Fruit fly (Drosophila melanogaster) whole organism, embryonic: ENCODE results near the gene CG15877.

ENCODE experiments used
- CG10267 ChIP-seq: fragments of 200-800 bp; sonication (Bioruptor generic); optimal IDR thresholded peaks from 2 replicates; lab custom pipeline; 2018; ENCODE audit warnings: missing biosample characterization, mild to moderate bottlenecking, missing genetic modification characterization, moderate library complexity
- CG10366 ChIP-seq: fragments of 200-800 bp; sonication (Bioruptor generic); IDR thresholded peaks from 2 replicates; pipeline ENCODE4 v1.3.6; 2022; ENCODE audit warnings: missing biosample characterization, missing genetic modification characterization
- CG12071 ChIP-seq: fragments of 200-800 bp; sonication (Bioruptor generic); optimal IDR thresholded peaks from 3 replicates; lab custom pipeline; 2018; ENCODE audit warnings: missing biosample characterization, mild to moderate bottlenecking, missing genetic modification characterization
- CG12219 ChIP-seq: fragments of 200-800 bp; sonication (Bioruptor generic); optimal IDR thresholded peaks from 3 replicates; lab custom pipeline; 2018; ENCODE audit warnings: missing biosample characterization, mild to moderate bottlenecking, missing genetic modification characterization
- CG14014 ChIP-seq: fragments of 200-800 bp; sonication (Bioruptor generic); IDR thresholded peaks from 2 replicates; pipeline ENCODE4 v1.3.6; 2022; ENCODE audit warnings: missing biosample characterization, missing genetic modification characterization
- CG14860 ChIP-seq: fragments of 200-800 bp; sonication (Bioruptor generic); IDR thresholded peaks from 3 replicates; pipeline ENCODE4 v1.3.6; 2022; ENCODE audit warnings: missing biosample characterization, missing genetic modification characterization; ENCODE audit not compliant: partially characterized antibody
- CG1647 ChIP-seq: fragments of 200-800 bp; sonication (Bioruptor generic); optimal IDR thresholded peaks from 3 replicates; lab custom pipeline; 2016; ENCODE audit warnings: missing biosample characterization, missing genetic modification characterization
- CG2120 ChIP-seq: fragments of 200-800 bp; sonication (Bioruptor generic); optimal IDR thresholded peaks from 3 replicates; lab custom pipeline; 2016; ENCODE audit warnings: missing biosample characterization, missing genetic modification characterization
- CG2889 ChIP-seq: fragments of 200-800 bp; sonication (Bioruptor generic); IDR thresholded peaks from 3 replicates; pipeline ENCODE4 v1.3.6; 2022; ENCODE audit warnings: missing biosample characterization, missing genetic modification characterization
- CG3065 ChIP-seq: fragments of 200-800 bp; sonication (Bioruptor generic); optimal IDR thresholded peaks from 2 replicates; lab custom pipeline; 2016; ENCODE audit warnings: missing biosample characterization, missing genetic modification characterization
- CG31224 ChIP-seq: fragments of 200-800 bp; sonication (Bioruptor generic); IDR thresholded peaks from 2 replicates; pipeline ENCODE4 v1.3.6; 2022; ENCODE audit warnings: missing biosample characterization, missing genetic modification characterization
- CG31441 ChIP-seq: fragments of 200-800 bp; sonication (Bioruptor generic); IDR thresholded peaks from 2 replicates; pipeline ENCODE4 v1.3.6; 2022; ENCODE audit warnings: missing biosample characterization, missing genetic modification characterization
- CG3281 ChIP-seq: fragments of 200-800 bp; sonication (Bioruptor generic); optimal IDR thresholded peaks from 3 replicates; lab custom pipeline; 2017; ENCODE audit warnings: missing biosample characterization, mild to moderate bottlenecking, missing genetic modification characterization
- CG43689 ChIP-seq: fragments of 200-800 bp; sonication (Bioruptor generic); IDR thresholded peaks from 2 replicates; pipeline ENCODE4 v1.3.6; 2022; ENCODE audit warnings: missing biosample characterization, missing genetic modification characterization
- CG4404 ChIP-seq: fragments of 200-800 bp; sonication (Bioruptor generic); IDR thresholded peaks from 2 replicates; pipeline ENCODE4 v1.3.6; 2022; ENCODE audit warnings: missing biosample characterization, missing genetic modification characterization
- CG4730 ChIP-seq: fragments of 200-800 bp; sonication (Bioruptor generic); IDR thresholded peaks from 2 replicates; pipeline ENCODE4 v1.3.6; 2022; ENCODE audit warnings: missing biosample characterization, missing genetic modification characterization
- CG7556 ChIP-seq: fragments of 200-800 bp; sonication (Bioruptor generic); optimal IDR thresholded peaks from 2 replicates; lab custom pipeline; 2017; ENCODE audit warnings: missing biosample characterization, mild to moderate bottlenecking, missing genetic modification characterization
- CG7839 ChIP-seq: fragments of 200-800 bp; sonication (Bioruptor generic); optimal IDR thresholded peaks from 3 replicates; lab custom pipeline; 2018; ENCODE audit warnings: missing biosample characterization, mild to moderate bottlenecking, missing genetic modification characterization, moderate library complexity
- CG9437 ChIP-seq: fragments of 200-800 bp; sonication (Bioruptor generic); optimal IDR thresholded peaks from 2 replicates; lab custom pipeline; 2018; ENCODE audit warnings: missing biosample characterization, mild to moderate bottlenecking, missing genetic modification characterization
- CG9727 ChIP-seq: fragments of 200-800 bp; sonication (Bioruptor generic); optimal IDR thresholded peaks from 3 replicates; lab custom pipeline; 2017; ENCODE audit warnings: missing biosample characterization, mild to moderate bottlenecking, missing genetic modification characterization
- CHES-1-like ChIP-seq: fragments of 200-800 bp; sonication (Bioruptor generic); optimal IDR thresholded peaks from 2 replicates; lab custom pipeline; 2016; ENCODE audit warnings: missing biosample characterization, missing genetic modification characterization
- Chrac-16 ChIP-seq: fragments of 200-800 bp; sonication (Bioruptor generic); optimal IDR thresholded peaks from 3 replicates; lab custom pipeline; 2016; ENCODE audit warnings: missing biosample characterization, missing genetic modification characterization
- D ChIP-seq, 2 experiments: fragments of 200-800 bp in 1 of 2; fragments of >200 bp in 1 of 2; sonication (Bioruptor generic) in 1 of 2; optimal IDR thresholded peaks; 2 replicates in 1 of 2; 3 replicates in 1 of 2; lab custom pipeline; 2017; ENCODE audit warnings: mild to moderate bottlenecking in 1 of 2, missing biosample characterization in 1 of 2, missing genetic modification characterization in 1 of 2, missing genetic modification reagents in 1 of 2
- Dll ChIP-seq: fragments of 200-800 bp; sonication (Bioruptor generic); IDR thresholded peaks from 4 replicates; pipeline ENCODE4 v1.3.6; 2022; ENCODE audit warnings: missing biosample characterization, missing genetic modification characterization; ENCODE audit not compliant: partially characterized antibody
- Dref ChIP-seq: fragments of 200-800 bp; sonication (Bioruptor generic); IDR thresholded peaks from 2 replicates; pipeline ENCODE4 v1.3.6; 2022; ENCODE audit warnings: missing biosample characterization, missing genetic modification characterization
- Fer1 ChIP-seq: fragments of 200-800 bp; sonication (Bioruptor generic); optimal IDR thresholded peaks from 2 replicates; lab custom pipeline; 2017; ENCODE audit warnings: missing biosample characterization, mild to moderate bottlenecking, missing genetic modification characterization
- Hr39 ChIP-seq: fragments of >200 bp; optimal IDR thresholded peaks from 2 replicates; lab custom pipeline; 2017
- Hr51 ChIP-seq, 2 experiments: fragments of 200-800 bp; sonication (Bioruptor generic); optimal IDR thresholded peaks; 2 replicates in 1 of 2; 3 replicates in 1 of 2; lab custom pipeline; 2016 to 2018; ENCODE audit warnings: missing biosample characterization in 2 of 2, missing genetic modification characterization in 2 of 2, mild to moderate bottlenecking in 1 of 2, moderate library complexity in 1 of 2
- Kr ChIP-seq: fragments of 200-800 bp; sonication (Bioruptor generic); optimal IDR thresholded peaks from 2 replicates; lab custom pipeline; 2017; ENCODE audit warnings: missing biosample characterization, mild to moderate bottlenecking, missing genetic modification characterization
- Oaz ChIP-seq: fragments of 200-800 bp; sonication (Bioruptor generic); IDR thresholded peaks from 2 replicates; pipeline ENCODE4 v1.3.6; 2022; ENCODE audit warnings: missing biosample characterization, missing genetic modification characterization
- PHDP ChIP-seq: fragments of 200-800 bp; sonication (Bioruptor generic); optimal IDR thresholded peaks from 3 replicates; lab custom pipeline; 2018; ENCODE audit warnings: missing biosample characterization, mild to moderate bottlenecking, missing genetic modification characterization, moderate library complexity
- ap ChIP-seq: fragments of 200-800 bp; sonication (Bioruptor generic); IDR thresholded peaks from 2 replicates; pipeline ENCODE4 v1.3.6; 2022; ENCODE audit warnings: missing biosample characterization, missing genetic modification characterization
- ato ChIP-seq: fragments of 200-800 bp; sonication (Bioruptor generic); IDR thresholded peaks from 2 replicates; pipeline ENCODE4 v1.3.6; 2022; ENCODE audit warnings: missing biosample characterization, missing genetic modification characterization; ENCODE audit not compliant: partially characterized antibody
- caup ChIP-seq: fragments of 200-800 bp; sonication (Bioruptor generic); optimal IDR thresholded peaks from 3 replicates; lab custom pipeline; 2017; ENCODE audit warnings: missing biosample characterization, mild to moderate bottlenecking, missing genetic modification characterization, moderate library complexity; ENCODE audit not compliant: severe bottlenecking
- crc ChIP-seq: fragments of 200-800 bp; sonication (Bioruptor generic); optimal IDR thresholded peaks from 2 replicates; lab custom pipeline; 2016; ENCODE audit warnings: missing biosample characterization, missing genetic modification characterization
- cwo ChIP-seq: fragments of 200-800 bp; sonication (Bioruptor generic); optimal IDR thresholded peaks from 3 replicates; lab custom pipeline; 2017; ENCODE audit warnings: missing biosample characterization, missing genetic modification characterization, mild to moderate bottlenecking, moderate library complexity, missing genetic modification reagents
- dm ChIP-seq: fragments of 200-800 bp; sonication (Bioruptor generic); optimal IDR thresholded peaks from 3 replicates; lab custom pipeline; 2016; ENCODE audit warnings: missing biosample characterization, missing genetic modification characterization
- esg ChIP-seq: fragments of 200-800 bp; sonication (Bioruptor generic); conservative IDR thresholded peaks from 2 replicates; pipeline ENCODE4 v1.3.6; 2022; ENCODE audit warnings: missing biosample characterization, missing genetic modification characterization
- fd96Cb ChIP-seq: fragments of 200-800 bp; sonication (Bioruptor generic); optimal IDR thresholded peaks from 2 replicates; lab custom pipeline; 2018; ENCODE audit warnings: missing biosample characterization, mild to moderate bottlenecking, missing genetic modification characterization, moderate library complexity
- insv ChIP-seq, 2 experiments: fragments of 200-800 bp; sonication (Bioruptor generic); optimal IDR thresholded peaks; 3 replicates each; lab custom pipeline; 2016 to 2018; ENCODE audit warnings: missing biosample characterization in 2 of 2, missing genetic modification characterization in 2 of 2
- org-1 ChIP-seq: fragments of 200-800 bp; sonication (Bioruptor generic); optimal IDR thresholded peaks from 2 replicates; lab custom pipeline; 2017; ENCODE audit warnings: missing biosample characterization, missing genetic modification characterization
- prd ChIP-seq, 3 experiments: fragments of >200 bp in 2 of 3; fragments of 200-800 bp in 1 of 3; sonication (Bioruptor generic) in 1 of 3; optimal IDR thresholded peaks in 2 of 3; IDR thresholded peaks in 1 of 3; 2 replicates in 2 of 3; 3 replicates in 1 of 3; pipeline versions ENCODE4 v1.3.6 to Lab custom; 2017 to 2022; ENCODE audit warnings: missing biosample characterization in 1 of 3, missing genetic modification characterization in 1 of 3
- scrt ChIP-seq: fragments of 200-800 bp; sonication (Bioruptor generic); optimal IDR thresholded peaks from 2 replicates; lab custom pipeline; 2018; ENCODE audit warnings: missing biosample characterization, mild to moderate bottlenecking, missing genetic modification characterization, moderate library complexity
- sens ChIP-seq: fragments of 200-800 bp; sonication (Bioruptor generic); peaks from one replicate; lab custom pipeline; 2016; ENCODE audit warnings: missing biosample characterization, missing genetic modification characterization
- sqz ChIP-seq: fragments of 200-800 bp; sonication (Bioruptor generic); optimal IDR thresholded peaks from 3 replicates; lab custom pipeline; 2018; ENCODE audit warnings: missing biosample characterization, mild to moderate bottlenecking, missing genetic modification characterization
- stwl ChIP-seq: fragments of 200-800 bp; sonication (Bioruptor generic); optimal IDR thresholded peaks from 3 replicates; lab custom pipeline; 2018; ENCODE audit warnings: missing biosample characterization, mild to moderate bottlenecking, missing genetic modification characterization, moderate library complexity
- tgo ChIP-seq: fragments of 200-800 bp; sonication (Bioruptor generic); IDR thresholded peaks from 3 replicates; pipeline ENCODE4 v1.3.6; 2022; ENCODE audit warnings: missing biosample characterization, missing genetic modification characterization
- tup ChIP-seq: fragments of 200-800 bp; sonication (Bioruptor generic); optimal IDR thresholded peaks from 2 replicates; lab custom pipeline; 2016; ENCODE audit warnings: missing biosample characterization, mild to moderate bottlenecking, missing genetic modification characterization, moderate library complexity
- wdn ChIP-seq: fragments of 200-800 bp; sonication (Bioruptor generic); IDR thresholded peaks from 2 replicates; pipeline ENCODE4 v1.3.6; 2022; ENCODE audit warnings: missing biosample characterization, missing genetic modification characterization
- z ChIP-seq: fragments of 200-800 bp; sonication (Bioruptor generic); IDR thresholded peaks from 3 replicates; pipeline ENCODE4 v1.3.6; 2022; ENCODE audit warnings: missing biosample characterization, missing genetic modification characterization

Gene CG15877

DNA sequence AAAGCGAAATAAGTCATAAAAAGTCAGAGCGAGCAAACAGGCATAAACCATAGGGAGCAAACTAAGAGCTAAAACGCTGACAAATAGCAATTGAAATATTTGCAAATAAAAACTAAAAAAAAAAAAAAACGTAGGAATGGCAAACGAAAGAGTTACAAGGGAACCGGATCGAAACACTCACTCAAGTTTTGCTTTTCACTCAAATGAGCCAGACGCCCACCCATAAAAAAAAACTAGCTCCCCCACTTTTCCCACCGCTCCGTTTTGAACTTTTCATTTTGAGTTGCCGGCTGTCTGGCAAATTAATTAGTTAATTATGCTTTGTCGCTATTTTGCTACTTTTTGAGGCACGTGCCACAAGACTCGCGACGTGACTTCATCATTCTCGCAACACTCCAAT is 37.5 kb upstream of the CG15877 start:
- TF ChIP-seq Oaz (GFP tag; lab: Robert Waterston, UW) (no peak), stwl (tag; lab: Kevin White, UChicago) (no peak), CG12219 (GFP tag; lab: Kevin White, UChicago) (no peak), tup (GFP tag; lab: Kevin White, UChicago) (no peak), sqz (GFP tag; lab: Kevin White, UChicago) (peak; percentile 8), D (optimal IDR thresholded peaks at IDR 0.05; lab: Kevin White, UChicago) (no peak), D (GFP tag; optimal IDR thresholded peaks at IDR 0.05; lab: Kevin White, UChicago) (no peak), caup (GFP tag; lab: Kevin White, UChicago) (no peak), CG1647 (no peak), Hr39 (lab: Kevin White, UChicago) (no peak), insv (GFP tag; optimal IDR thresholded peaks at IDR 0.05; lab: Kevin White, UChicago) (no peak), CG10366 (GFP tag; lab: Robert Waterston, UW) (no peak), z (GFP tag; lab: Robert Waterston, UW) (peak; percentile 91), Fer1 (GFP tag; lab: Kevin White, UChicago) (no peak), sens (GFP tag; lab: Kevin White, UChicago) (peak; percentile 24), dm (GFP tag; lab: Kevin White, UChicago) (no peak), CG9437 (GFP tag; lab: Kevin White, UChicago) (no peak), prd (optimal IDR thresholded peaks at IDR 0.05; lab: Kevin White, UChicago) (no peak), prd (GFP tag; IDR thresholded peaks at IDR 0.05; lab: Robert Waterston, UW) (no peak), Chrac-16 (no peak), CG2889 (no peak), org-1 (no peak), CG4730 (no peak), cwo (GFP tag; lab: Kevin White, UChicago) (peak; percentile 13)
- TF ChIP-seq, all 482 proteins: peak for 4

DNA sequence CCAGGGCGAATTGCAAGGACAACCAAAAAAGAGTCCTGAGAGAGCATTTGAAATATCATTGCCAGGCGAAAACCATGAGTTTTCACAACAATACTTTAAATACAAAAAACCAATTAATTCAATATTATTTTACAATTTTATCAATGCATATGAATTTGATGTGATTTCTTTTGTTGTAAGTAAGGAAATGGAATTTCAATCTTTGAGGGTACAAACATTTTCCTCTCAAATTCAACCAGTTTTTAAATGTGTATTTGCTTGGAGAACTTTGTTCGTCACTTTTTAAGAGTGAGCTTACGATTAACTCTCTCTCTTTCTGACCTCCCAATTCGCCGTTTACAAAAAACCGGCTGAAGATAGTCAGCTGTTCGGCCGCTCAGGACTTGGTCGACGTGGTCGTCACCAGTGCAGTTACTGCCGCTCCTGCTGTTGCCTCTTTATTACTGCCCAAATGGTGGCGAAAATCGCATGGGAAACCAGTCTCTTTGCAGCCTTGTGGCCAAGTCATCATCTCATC is 34.3 kb upstream of the CG15877 start:
- TF ChIP-seq CG31224 (GFP tag; lab: Robert Waterston, UW) (no peak), ato (GFP tag; lab: Robert Waterston, UW) (no peak), esg (GFP tag; lab: Robert Waterston, UW) (peak; percentile 16; the same call in 1 of the 2 replicates), CG14860 (GFP tag; lab: Robert Waterston, UW) (no peak), Hr51 (GFP tag; optimal IDR thresholded peaks at IDR 0.05; lab: Kevin White, UChicago) (peak in 1 of 2 experiments; percentile 59), CG10267 (tag; lab: Kevin White, UChicago) (peak; percentile 14), scrt (peak; percentile 38), PHDP (peak; percentile 54), CHES-1-like (GFP tag; lab: Kevin White, UChicago) (no peak), ap (GFP tag; lab: Robert Waterston, UW) (no peak), CG4404 (no peak), CG31441 (GFP tag; lab: Robert Waterston, UW) (no peak), CG3281 (peak; percentile 71), Dll (GFP tag; lab: Robert Waterston, UW) (no peak), Kr (GFP tag; lab: Kevin White, UChicago) (no peak), CG7556 (GFP tag; lab: Kevin White, UChicago) (peak; percentile 67), CG14014 (0 out of 2 replicates have a peak, but pooled peaks have one; percentile 43), wdn (GFP tag; lab: Robert Waterston, UW) (0 out of 2 replicates have a peak, but pooled peaks have one; percentile 6), CG9727 (GFP tag; lab: Kevin White, UChicago) (peak; percentile 48), CG43689 (GFP tag; lab: Robert Waterston, UW) (no peak), crc (GFP tag; lab: Kevin White, UChicago) (no peak), CG2120 (GFP tag; lab: Kevin White, UChicago) (peak; percentile 70), CG3065 (GFP tag; lab: Kevin White, UChicago) (no peak), fd96Cb (no peak), Dref (GFP tag; lab: Robert Waterston, UW) (no peak), CG12071 (GFP tag; lab: Kevin White, UChicago) (no peak), tgo (GFP tag; lab: Robert Waterston, UW) (peak; percentile 60; the same call in 2 of the 3 replicates), CG7839 (tag; lab: Kevin White, UChicago) (peak; percentile 56)
